Fruit fly (Drosophila melanogaster): ENCODE data around the gene CG4686.
A peak's percentile ranks its signal among the peaks of the same experiment; 100 is the strongest.

Gene CG4686

DNA sequence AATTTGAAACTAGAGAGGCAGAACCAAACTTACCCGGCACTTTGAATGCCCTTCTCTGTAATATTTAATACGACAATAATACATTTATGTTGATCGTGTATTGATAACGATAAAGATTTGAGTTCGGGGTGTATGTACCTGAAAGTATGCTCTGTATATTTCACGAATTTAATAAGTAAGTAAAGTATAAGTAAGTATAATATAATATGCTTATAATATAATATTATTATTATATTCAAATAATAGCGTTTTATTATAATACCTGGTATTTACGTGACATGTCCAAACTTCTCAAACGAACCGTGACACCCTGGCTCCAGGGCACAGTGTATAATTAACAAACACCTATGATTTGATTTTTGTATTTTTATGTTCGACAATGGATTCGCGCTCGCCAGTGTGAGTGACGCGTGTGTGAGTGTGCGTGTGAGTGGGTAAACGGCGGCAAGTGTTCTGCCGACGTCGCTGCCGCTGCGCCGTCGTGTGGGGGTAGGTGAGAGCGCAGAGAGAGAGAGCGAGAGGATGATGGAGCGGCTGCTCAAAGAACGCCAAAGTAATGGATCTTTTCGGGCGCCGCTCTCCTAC, 25.4 kb downstream of the CG4686 start:
- TF ChIP-seq CG8301 (tag; optimal IDR thresholded peaks at IDR 0.05) (peak; percentile 52), fd96Ca (GFP tag; IDR thresholded peaks at IDR 0.05) (no peak), CG8159 (tag; optimal IDR thresholded peaks at IDR 0.05) (peak; percentile 16), gl (tag; optimal IDR thresholded peaks at IDR 0.05) (no peak), CG14655 (GFP tag; optimal IDR thresholded peaks at IDR 0.05) (peak; percentile 65), CG4496 (GFP tag; IDR thresholded peaks at IDR 0.05) (0 out of 3 replicates have a peak, but pooled peaks have one; percentile 7)

DNA sequence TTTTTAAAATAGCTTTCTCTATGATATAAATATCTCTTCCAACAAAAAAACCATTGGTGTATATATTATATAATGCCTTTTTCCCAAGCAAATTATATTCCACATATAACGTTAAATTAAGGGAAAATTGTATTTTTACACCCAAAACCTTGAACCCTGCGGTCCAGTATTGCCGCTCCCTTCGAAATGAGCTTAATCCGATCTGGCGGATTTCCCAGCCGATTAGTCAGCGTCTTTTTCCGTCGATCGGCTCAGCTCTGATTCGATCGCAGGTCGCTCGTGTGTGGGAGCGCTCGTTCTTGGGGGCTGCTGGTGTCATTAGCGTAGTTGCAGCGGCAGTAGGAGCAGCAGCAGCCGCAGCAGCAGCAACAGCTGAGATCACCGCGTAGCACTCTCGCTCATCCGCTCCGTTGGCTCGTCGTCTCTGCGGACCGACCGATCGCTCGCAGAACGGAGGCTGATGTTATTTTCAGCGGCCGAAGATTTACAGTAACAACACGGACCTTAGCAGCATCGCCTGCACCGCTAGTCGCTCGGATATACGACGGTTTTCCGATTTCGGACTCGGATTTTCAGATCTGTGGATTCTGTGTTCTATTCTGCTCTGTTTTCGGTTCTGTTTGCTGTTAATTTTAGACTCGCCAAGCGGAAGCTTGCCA, 26.2 kb downstream of the CG4686 start, which contains the start of gene CG4733:
Gene CG4733, plus strand, starts transcription at position 350 of the 659 bp plus-strand sequence.
- peak; percentile 58 for TF ChIP-seq CG13204 (GFP tag; optimal IDR thresholded peaks at IDR 0.05)
- peak; percentile 29; the same call in 1 of the 2 replicates for TF ChIP-seq CG12605 (GFP tag; IDR thresholded peaks at IDR 0.05)
- TF ChIP-seq CG17806 (tag; optimal IDR thresholded peaks at IDR 0.05): no peak
- TF ChIP-seq CG8301 (tag; optimal IDR thresholded peaks at IDR 0.05): no peak
- TF ChIP-seq Pif1B (GFP tag; optimal IDR thresholded peaks at IDR 0.05): no peak
- TF ChIP-seq CG32121 (GFP tag; IDR thresholded peaks at IDR 0.05): peak; percentile 31; the same call in 1 of the 2 replicates
- no peak for TF ChIP-seq rn (GFP tag; IDR thresholded peaks at IDR 0.05)
- no peak for TF ChIP-seq CG15710 (tag; optimal IDR thresholded peaks at IDR 0.05)
- TF ChIP-seq CG14655 (GFP tag; optimal IDR thresholded peaks at IDR 0.05): peak; percentile 14
- TF ChIP-seq CG4496 (GFP tag; IDR thresholded peaks at IDR 0.05): 0 out of 3 replicates have a peak, but pooled peaks have one; percentile 32
- TF ChIP-seq CG10348 (GFP tag; IDR thresholded peaks at IDR 0.05): no peak
- no peak for TF ChIP-seq gl (tag; optimal IDR thresholded peaks at IDR 0.05)

DNA sequence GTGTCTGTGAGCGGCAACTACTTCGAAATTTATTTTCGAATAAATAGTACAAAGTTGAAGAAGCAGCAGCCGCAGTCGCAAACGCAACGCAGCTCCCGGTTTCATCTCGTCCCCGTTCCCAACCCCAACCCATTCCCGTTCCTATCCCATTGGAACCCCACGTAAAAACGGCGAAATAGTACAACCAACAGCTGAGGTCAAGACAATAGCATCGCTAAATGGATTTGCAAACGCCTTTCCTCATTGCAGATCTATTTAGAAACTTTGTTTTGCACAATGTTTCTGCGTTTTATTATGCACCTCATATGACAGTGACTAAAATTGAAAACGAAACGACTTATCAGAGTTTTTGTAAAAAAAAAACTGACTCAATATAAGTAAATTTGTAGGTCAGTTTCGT, 27.1 kb downstream of the CG4686 start:
- no peak for TF ChIP-seq CG14655 (GFP tag; optimal IDR thresholded peaks at IDR 0.05)
- TF ChIP-seq CG32121 (GFP tag; IDR thresholded peaks at IDR 0.05): 0 out of 2 replicates have a peak, but pooled peaks have one; percentile 9
- TF ChIP-seq CG13204 (GFP tag; optimal IDR thresholded peaks at IDR 0.05): no peak
- TF ChIP-seq Ets98B (GFP tag; IDR thresholded peaks at IDR 0.05): no peak
- TF ChIP-seq Pif1B (GFP tag; optimal IDR thresholded peaks at IDR 0.05): no peak
- TF ChIP-seq CG12605 (GFP tag; IDR thresholded peaks at IDR 0.05): no peak
- 0 out of 3 replicates have a peak, but pooled peaks have one; percentile 48 for TF ChIP-seq fd96Ca (GFP tag; IDR thresholded peaks at IDR 0.05)
- no peak for TF ChIP-seq gl (tag; optimal IDR thresholded peaks at IDR 0.05)
- TF ChIP-seq CG9948 (tag; optimal IDR thresholded peaks at IDR 0.05): no peak

DNA sequence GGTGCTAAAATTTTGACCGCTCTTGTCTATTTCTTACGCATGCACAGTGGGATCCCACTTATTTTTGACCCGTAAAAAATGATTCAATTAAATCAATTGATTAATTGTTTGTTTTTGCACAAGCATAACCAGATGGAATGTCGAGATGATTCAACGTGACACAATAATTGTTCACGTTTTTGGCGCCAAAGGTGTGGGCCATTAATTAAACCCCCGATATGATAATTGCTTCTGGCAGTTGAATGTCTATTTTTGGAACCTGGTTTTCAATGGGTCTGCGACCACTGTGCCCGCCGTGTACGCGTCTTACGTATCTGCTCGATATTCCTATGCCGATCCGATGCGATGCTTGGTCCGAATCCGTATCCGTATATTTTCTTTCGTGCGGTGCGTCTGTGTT, 27.8 kb downstream of the CG4686 start:
- TF ChIP-seq Pif1B (GFP tag; optimal IDR thresholded peaks at IDR 0.05) (no peak), CG15710 (tag; optimal IDR thresholded peaks at IDR 0.05) (no peak), Pif1A (GFP tag; optimal IDR thresholded peaks at IDR 0.05) (no peak), D1 (tag; optimal IDR thresholded peaks at IDR 0.05) (no peak), CG17806 (tag; optimal IDR thresholded peaks at IDR 0.05) (no peak), CG14655 (GFP tag; optimal IDR thresholded peaks at IDR 0.05) (no peak), CG8159 (tag; optimal IDR thresholded peaks at IDR 0.05) (no peak), Ets98B (GFP tag; IDR thresholded peaks at IDR 0.05) (peak; percentile 44; the same call in 1 of the 2 replicates), CG13204 (GFP tag; optimal IDR thresholded peaks at IDR 0.05) (no peak), rn (GFP tag; IDR thresholded peaks at IDR 0.05) (no peak), CG9948 (tag; optimal IDR thresholded peaks at IDR 0.05) (no peak), fd96Ca (GFP tag; IDR thresholded peaks at IDR 0.05) (peak; percentile 63), CG4496 (GFP tag; IDR thresholded peaks at IDR 0.05) (peak; percentile 75)

DNA sequence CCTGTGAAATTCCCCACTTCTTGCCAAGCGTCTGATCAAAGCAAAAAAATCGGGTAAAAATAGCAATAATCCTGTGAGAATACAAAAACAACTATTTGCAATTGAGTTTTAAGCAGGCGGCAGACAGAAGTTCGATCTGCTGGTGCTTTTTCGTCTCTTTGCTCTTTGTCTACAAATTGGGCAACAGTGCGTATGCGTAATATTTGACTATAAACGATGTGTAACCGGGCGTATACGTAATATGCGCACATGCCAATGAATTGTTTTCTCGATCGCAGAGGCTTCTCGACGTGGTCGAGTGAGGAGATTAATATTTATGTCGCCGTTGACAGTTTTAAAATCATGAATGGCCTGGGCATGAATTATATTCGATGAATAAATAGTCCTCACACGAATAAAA, 31.0 kb downstream of the CG4686 start:
- TF ChIP-seq Ets98B (GFP tag; IDR thresholded peaks at IDR 0.05) (no peak), Pif1A (GFP tag; optimal IDR thresholded peaks at IDR 0.05) (no peak), CG34367 (tag; optimal IDR thresholded peaks at IDR 0.05) (no peak), CG32121 (GFP tag; IDR thresholded peaks at IDR 0.05) (no peak), D1 (tag; optimal IDR thresholded peaks at IDR 0.05) (no peak), CG8301 (tag; optimal IDR thresholded peaks at IDR 0.05) (no peak), CG14655 (GFP tag; optimal IDR thresholded peaks at IDR 0.05) (no peak), EcR (GFP tag; optimal IDR thresholded peaks at IDR 0.05) (no peak), CG8159 (tag; optimal IDR thresholded peaks at IDR 0.05) (no peak), Snoo (tag; optimal IDR thresholded peaks at IDR 0.05) (no peak), CG9948 (tag; optimal IDR thresholded peaks at IDR 0.05) (no peak), fd96Ca (GFP tag; IDR thresholded peaks at IDR 0.05) (no peak), gl (tag; optimal IDR thresholded peaks at IDR 0.05) (no peak), rn (GFP tag; IDR thresholded peaks at IDR 0.05) (no peak), CG15710 (tag; optimal IDR thresholded peaks at IDR 0.05) (no peak), CG13204 (GFP tag; optimal IDR thresholded peaks at IDR 0.05) (no peak)

dm6 chr3R:19901742-19902141, 37.4 kb downstream of the CG4686 start:
- TF ChIP-seq CG8301 (tag; optimal IDR thresholded peaks at IDR 0.05) (no peak), CG8159 (tag; optimal IDR thresholded peaks at IDR 0.05) (no peak), CG9948 (tag; optimal IDR thresholded peaks at IDR 0.05) (no peak), CG4496 (GFP tag; IDR thresholded peaks at IDR 0.05) (no peak), Snoo (tag; optimal IDR thresholded peaks at IDR 0.05) (no peak), CG17806 (tag; optimal IDR thresholded peaks at IDR 0.05) (no peak), gl (tag; optimal IDR thresholded peaks at IDR 0.05) (no peak), Ets98B (GFP tag; IDR thresholded peaks at IDR 0.05) (no peak), CG15710 (tag; optimal IDR thresholded peaks at IDR 0.05) (no peak), CG10348 (GFP tag; IDR thresholded peaks at IDR 0.05) (no peak)
